Fruit fly (Drosophila melanogaster): ENCODE measurements around the gene yip7.
A peak's percentile ranks its signal among the peaks of the same experiment; 100 is the strongest.

yip7 gene

DNA sequence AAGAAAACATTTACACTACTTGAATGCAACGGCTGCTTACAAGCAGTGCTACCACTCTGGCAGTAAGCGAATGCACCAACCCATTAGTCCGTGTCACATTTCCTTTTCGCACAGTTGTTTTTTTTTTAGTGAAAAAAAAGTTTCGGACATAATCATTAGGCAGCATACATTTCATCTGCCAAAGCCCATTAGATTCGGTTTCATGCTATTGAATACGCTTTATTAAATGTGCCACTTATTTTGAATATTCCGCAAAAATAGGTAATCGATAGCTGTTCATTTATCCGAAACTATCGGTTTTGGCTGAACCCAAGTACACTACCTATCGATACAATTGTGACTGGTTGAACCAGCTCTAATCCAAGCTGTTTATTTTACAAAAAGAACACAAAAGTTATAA lies 19.8 kb downstream of the yip7 start, which contains the start of gene tant (continued):
- TF ChIP-seq Hsf (GFP tag; optimal IDR thresholded peaks at IDR 0.05) (peak; percentile 6), vvl (GFP tag; IDR thresholded peaks at IDR 0.05) (no peak), cad (GFP tag; optimal IDR thresholded peaks at IDR 0.05) (no peak), CG4404 (GFP tag; IDR thresholded peaks at IDR 0.05) (no peak), Dref (GFP tag; IDR thresholded peaks at IDR 0.05) (peak; percentile 84), klu (GFP tag; IDR thresholded peaks at IDR 0.05) (no peak), Gug (GFP tag; IDR thresholded peaks at IDR 0.05) (no peak), CG10979 (tag; optimal IDR thresholded peaks at IDR 0.05) (peak; percentile 12), grau (tag; optimal IDR thresholded peaks at IDR 0.05) (no peak), MTF-1 (GFP tag; optimal IDR thresholded peaks at IDR 0.05; ENCODE audit: borderline replicate concordance) (no peak), CG7357 (GFP tag; IDR thresholded peaks at IDR 0.05) (no peak), E2f2 (GFP tag; IDR thresholded peaks at IDR 0.05) (peak; percentile 84), ab (GFP tag; optimal IDR thresholded peaks at IDR 0.05) (no peak), HmgZ (tag; optimal IDR thresholded peaks at IDR 0.05) (peak; percentile 49), sc (optimal IDR thresholded peaks at IDR 0.05) (no peak), sc (GFP tag; optimal IDR thresholded peaks at IDR 0.05) (no peak), ara (GFP tag; IDR thresholded peaks at IDR 0.05) (no peak), Abd-B (GFP tag; optimal IDR thresholded peaks at IDR 0.05) (peak; percentile 43)

DNA sequence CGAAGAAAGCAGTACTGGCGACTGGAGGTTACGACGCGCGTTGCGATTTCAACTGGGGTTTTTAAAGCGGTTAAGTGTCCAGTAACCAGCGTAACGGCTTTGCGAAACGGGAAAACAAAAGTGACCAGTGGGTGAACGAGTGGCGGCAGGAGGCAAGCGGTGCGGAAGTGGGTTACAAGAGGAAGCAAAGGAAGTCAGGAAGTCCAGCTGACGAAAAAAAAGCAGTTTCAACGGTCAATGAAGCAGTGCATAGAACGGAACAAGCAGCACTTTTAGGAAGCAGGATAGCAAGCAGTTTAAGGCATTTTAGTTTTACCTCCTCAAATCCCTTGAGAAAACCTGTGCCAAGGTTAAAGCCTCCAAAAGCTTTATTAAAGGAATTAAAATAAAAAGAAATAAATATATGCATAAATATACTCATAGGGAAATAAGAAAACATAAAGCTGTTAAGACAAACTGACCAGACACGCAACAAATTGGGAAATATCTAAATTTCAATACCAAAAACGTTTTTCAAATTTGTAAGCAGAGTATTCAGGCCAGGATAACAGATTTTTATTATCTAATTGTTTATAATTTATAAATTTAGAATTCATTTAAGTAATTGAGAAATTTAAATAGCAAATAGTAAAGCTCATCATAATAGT lies 24.2 kb downstream of the yip7 start, which contains the start of gene CG6592:
TSS of gene CG6592 (plus strand) at position 597 of the 647 bp plus-strand sequence.
- TF ChIP-seq Scr (GFP tag; IDR thresholded peaks at IDR 0.05; ENCODE audit: partially characterized antibody): no peak
- peak; percentile 61; the same call in 1 of the 3 replicates for TF ChIP-seq zfh1 (GFP tag; IDR thresholded peaks at IDR 0.05)
- no peak for TF ChIP-seq fd64A (GFP tag; optimal IDR thresholded peaks at IDR 0.05)
- TF ChIP-seq disco-r (GFP tag; optimal IDR thresholded peaks at IDR 0.05): peak; percentile 4
- no peak for TF ChIP-seq Aef1 (GFP tag; IDR thresholded peaks at IDR 0.05)
- TF ChIP-seq her (GFP tag; optimal IDR thresholded peaks at IDR 0.05): peak; percentile 14
- no peak for TF ChIP-seq Nf-YB (GFP tag; optimal IDR thresholded peaks at IDR 0.05)
- no peak for TF ChIP-seq cwo (GFP tag; optimal IDR thresholded peaks at IDR 0.05)
- peak; percentile 29 for TF ChIP-seq Oli (tag; optimal IDR thresholded peaks at IDR 0.05)
- no peak for TF ChIP-seq HHEX (GFP tag; optimal IDR thresholded peaks at IDR 0.05)
- no peak for TF ChIP-seq Dp (GFP tag; optimal IDR thresholded peaks at IDR 0.05)
- TF ChIP-seq CG8388 (GFP tag; optimal IDR thresholded peaks at IDR 0.05): no peak
- TF ChIP-seq CG15479 (GFP tag; optimal IDR thresholded peaks at IDR 0.05): peak; percentile 25
- TF ChIP-seq CG15011 (GFP tag; optimal IDR thresholded peaks at IDR 0.05): no peak
- TF ChIP-seq CG4730 (GFP tag; IDR thresholded peaks at IDR 0.05): no peak
- TF ChIP-seq CG14860 (GFP tag; IDR thresholded peaks at IDR 0.05; ENCODE audit: partially characterized antibody): no peak
- TF ChIP-seq trh (GFP tag; optimal IDR thresholded peaks at IDR 0.05): peak; percentile 16
- 0 out of 2 replicates have a peak, but pooled peaks have one; percentile 8 for TF ChIP-seq CG6689 (GFP tag; IDR thresholded peaks at IDR 0.05)
- no peak for TF ChIP-seq CG18262 (tag; optimal IDR thresholded peaks at IDR 0.05)
- TF ChIP-seq B-H2 (GFP tag; optimal IDR thresholded peaks at IDR 0.05): no peak
- peak; percentile 41 for TF ChIP-seq Camta (GFP tag; optimal IDR thresholded peaks at IDR 0.05)
- TF ChIP-seq CG11696 (GFP tag; IDR thresholded peaks at IDR 0.05): no peak
- no peak for TF ChIP-seq psq (GFP tag; optimal IDR thresholded peaks at IDR 0.05)
- TF ChIP-seq CG15696 (tag; optimal IDR thresholded peaks at IDR 0.05): peak; percentile 57
- TF ChIP-seq Ptx1 (GFP tag; IDR thresholded peaks at IDR 0.05): no peak
- TF ChIP-seq fu2 (GFP tag; optimal IDR thresholded peaks at IDR 0.05): no peak
- peak; percentile 19 for TF ChIP-seq CG2875 (GFP tag; optimal IDR thresholded peaks at IDR 0.05)
- no peak for TF ChIP-seq hkb (optimal IDR thresholded peaks at IDR 0.05)
- no peak for TF ChIP-seq hkb (GFP tag; IDR thresholded peaks at IDR 0.05)
- TF ChIP-seq pb (GFP tag; optimal IDR thresholded peaks at IDR 0.05): no peak
- TF ChIP-seq CG10267 (tag; optimal IDR thresholded peaks at IDR 0.05): no peak
- TF ChIP-seq CG2129 (GFP tag; IDR thresholded peaks at IDR 0.05; ENCODE audit: partially characterized antibody): no peak
- no peak for TF ChIP-seq CG5953 (GFP tag; IDR thresholded peaks at IDR 0.05)
